Fruit fly (Drosophila melanogaster): Measurements from ENCODE around the gene GAPcenA.

- peak; percentile 10 for TF ChIP-seq fd59A (GFP tag; optimal IDR thresholded peaks at IDR 0.05)
- no peak for TF ChIP-seq vri (GFP tag; optimal IDR thresholded peaks at IDR 0.05)
- no peak for TF ChIP-seq topi (GFP tag; optimal IDR thresholded peaks at IDR 0.05)
- peak; percentile 78 to 89 for TF ChIP-seq ss (GFP tag; optimal IDR thresholded peaks at IDR 0.05)
- no peak for TF ChIP-seq CG3919 (GFP tag; optimal IDR thresholded peaks at IDR 0.05)
- no peak for TF ChIP-seq CG31627 (GFP tag; optimal IDR thresholded peaks at IDR 0.05)
- TF ChIP-seq Sox15 (GFP tag; optimal IDR thresholded peaks at IDR 0.05): no peak
These were observed 13.8 kb downstream of the GAPcenA start for dm6 chr3L:8360063-8360642.
